Fruit fly (Drosophila melanogaster) S2 (cell line): ENCODE data around the gene ND-15.

ENCODE experiments used
- CG8478 ChIP-seq: fragments of >200 bp; optimal IDR thresholded peaks from 2 replicates; lab custom pipeline; 2018
- CTCF ChIP-seq, 2 experiments: fragments of >200 bp; optimal IDR thresholded peaks; 2 replicates each; lab custom pipeline; 2018

- no peak for TF ChIP-seq CG8478 (lab: Kevin White, UChicago)
- TF ChIP-seq CTCF (optimal IDR thresholded peaks at IDR 0.05; lab: Kevin White, UChicago), result no peak
These were observed 48.7 kb downstream of the ND-15 start for dm6 chr2L:163229-163628.
